Fruit fly (Drosophila melanogaster) whole organism, embryonic: ENCODE data around the gene CG7806.

Experiments
- Atf-2 ChIP-seq: fragments of 200-800 bp; sonication (Bioruptor generic); optimal IDR thresholded peaks from 2 replicates; lab custom pipeline; 2016; ENCODE audit warnings: missing biosample characterization, missing genetic modification characterization
- B-H2 ChIP-seq: fragments of 200-800 bp; sonication (Bioruptor generic); optimal IDR thresholded peaks from 2 replicates; lab custom pipeline; 2018; ENCODE audit warnings: missing biosample characterization, mild to moderate bottlenecking, missing genetic modification characterization
- CG10462 ChIP-seq: fragments of 200-800 bp; sonication (Bioruptor generic); optimal IDR thresholded peaks from 2 replicates; lab custom pipeline; 2016; ENCODE audit warnings: missing biosample characterization, missing genetic modification characterization
- CG12299 ChIP-seq: fragments of 200-800 bp; sonication (Bioruptor generic); optimal IDR thresholded peaks from 2 replicates; lab custom pipeline; 2018; ENCODE audit warnings: missing biosample characterization, mild to moderate bottlenecking, missing genetic modification characterization
- CG12769 ChIP-seq: fragments of 200-800 bp; sonication (Bioruptor generic); optimal IDR thresholded peaks from 2 replicates; lab custom pipeline; 2019; ENCODE audit warnings: missing biosample characterization, mild to moderate bottlenecking, missing genetic modification characterization, moderate library complexity
- CG1529 ChIP-seq: fragments of 200-800 bp; sonication (Bioruptor generic); optimal IDR thresholded peaks from 3 replicates; lab custom pipeline; 2018; ENCODE audit warnings: missing biosample characterization, missing genetic modification characterization
- CG16863 ChIP-seq: fragments of 200-800 bp; sonication (Bioruptor generic); optimal IDR thresholded peaks from 3 replicates; lab custom pipeline; 2016; ENCODE audit warnings: missing biosample characterization, missing genetic modification characterization
- CG17186 ChIP-seq: fragments of 200-800 bp; sonication (Bioruptor generic); optimal IDR thresholded peaks from 3 replicates; lab custom pipeline; 2017; ENCODE audit warnings: missing biosample characterization, missing genetic modification reagents, missing genetic modification characterization
- CG17912 ChIP-seq: fragments of 200-800 bp; sonication (Bioruptor generic); optimal IDR thresholded peaks from 2 replicates; lab custom pipeline; 2018; ENCODE audit warnings: missing biosample characterization, mild to moderate bottlenecking, missing genetic modification characterization
- CG2712 ChIP-seq: fragments of 200-800 bp; optimal IDR thresholded peaks from 3 replicates; lab custom pipeline; 2019; ENCODE audit warnings: missing biosample characterization, mild to moderate bottlenecking, missing genetic modification characterization, moderate library complexity
- CG2889 ChIP-seq: fragments of 200-800 bp; sonication (Bioruptor generic); IDR thresholded peaks from 3 replicates; pipeline ENCODE4 v1.3.6; 2022; ENCODE audit warnings: missing biosample characterization, missing genetic modification characterization
- CG3163 ChIP-seq: fragments of 200-800 bp; sonication (Bioruptor generic); optimal IDR thresholded peaks from 3 replicates; lab custom pipeline; 2016; ENCODE audit warnings: missing biosample characterization, missing genetic modification characterization
- CG3407 ChIP-seq: fragments of 200-800 bp; sonication (Bioruptor generic); optimal IDR thresholded peaks from 2 replicates; lab custom pipeline; 2018; ENCODE audit warnings: missing biosample characterization, mild to moderate bottlenecking, missing genetic modification characterization
- CG42726 ChIP-seq: fragments of 200-800 bp; sonication (Bioruptor generic); IDR thresholded peaks from 2 replicates; pipeline ENCODE4 v1.3.6; 2022; ENCODE audit warnings: missing biosample characterization, missing genetic modification characterization; ENCODE audit not compliant: partially characterized antibody
- CG4424 ChIP-seq: fragments of 200-800 bp; sonication (Bioruptor generic); optimal IDR thresholded peaks from 3 replicates; lab custom pipeline; 2016; ENCODE audit warnings: missing biosample characterization, missing genetic modification characterization
- CG4820 ChIP-seq: fragments of 200-800 bp; sonication (Bioruptor generic); optimal IDR thresholded peaks from 3 replicates; lab custom pipeline; 2016; ENCODE audit warnings: missing biosample characterization, missing genetic modification characterization
- CG6254 ChIP-seq: fragments of 200-800 bp; sonication (Bioruptor generic); optimal IDR thresholded peaks from 3 replicates; lab custom pipeline; 2017; ENCODE audit warnings: mild to moderate bottlenecking, missing biosample characterization, missing genetic modification reagents, missing genetic modification characterization
- CG6813 ChIP-seq: fragments of 200-800 bp; sonication (Bioruptor generic); optimal IDR thresholded peaks from 2 replicates; lab custom pipeline; 2017; ENCODE audit warnings: missing biosample characterization, missing genetic modification characterization, mild to moderate bottlenecking, moderate library complexity, missing genetic modification reagents
- CG7928 ChIP-seq: fragments of 200-800 bp; sonication (Bioruptor generic); optimal IDR thresholded peaks from 2 replicates; lab custom pipeline; 2017; ENCODE audit warnings: missing biosample characterization, mild to moderate bottlenecking, missing genetic modification characterization
- CG8388 ChIP-seq: fragments of 200-800 bp; sonication (Bioruptor generic); optimal IDR thresholded peaks from 2 replicates; lab custom pipeline; 2019; ENCODE audit warnings: missing biosample characterization, mild to moderate bottlenecking, missing genetic modification characterization, moderate library complexity
- CG9437 ChIP-seq: fragments of 200-800 bp; sonication (Bioruptor generic); optimal IDR thresholded peaks from 2 replicates; lab custom pipeline; 2018; ENCODE audit warnings: missing biosample characterization, mild to moderate bottlenecking, missing genetic modification characterization
- CG9876 ChIP-seq: fragments of 200-800 bp; sonication (Bioruptor generic); optimal IDR thresholded peaks from 2 replicates; lab custom pipeline; 2016; ENCODE audit warnings: missing biosample characterization, missing genetic modification characterization
- CHES-1-like ChIP-seq: fragments of 200-800 bp; sonication (Bioruptor generic); optimal IDR thresholded peaks from 2 replicates; lab custom pipeline; 2016; ENCODE audit warnings: missing biosample characterization, missing genetic modification characterization
- Dad ChIP-seq: fragments of 200-800 bp; sonication (Bioruptor generic); optimal IDR thresholded peaks from 3 replicates; lab custom pipeline; 2016; ENCODE audit warnings: missing biosample characterization, missing genetic modification characterization
- Doc3 ChIP-seq: fragments of 200-800 bp; sonication (Bioruptor generic); IDR thresholded peaks from 3 replicates; pipeline ENCODE4 v1.3.6; 2022; ENCODE audit warnings: missing biosample characterization, missing genetic modification characterization; ENCODE audit not compliant: partially characterized antibody
- Dp ChIP-seq: fragments of 200-800 bp; sonication (Bioruptor generic); optimal IDR thresholded peaks from 2 replicates; lab custom pipeline; 2018; ENCODE audit warnings: missing biosample characterization, mild to moderate bottlenecking, missing genetic modification characterization, moderate library complexity
- HLH3B ChIP-seq: fragments of 200-800 bp; sonication (Bioruptor generic); IDR thresholded peaks from 2 replicates; pipeline ENCODE4 v1.3.6; 2022; ENCODE audit warnings: missing biosample characterization, missing genetic modification characterization
- Hand ChIP-seq: fragments of 200-800 bp; sonication (Bioruptor generic); optimal IDR thresholded peaks from 2 replicates; lab custom pipeline; 2017; ENCODE audit warnings: mild to moderate bottlenecking, missing biosample characterization, missing genetic modification reagents, missing genetic modification characterization
- HmgZ ChIP-seq: fragments of 200-800 bp; sonication (Bioruptor generic); optimal IDR thresholded peaks from 2 replicates; lab custom pipeline; 2018; ENCODE audit warnings: missing biosample characterization, mild to moderate bottlenecking, missing genetic modification characterization
- Mes4 ChIP-seq: fragments of 200-800 bp; sonication (Bioruptor generic); optimal IDR thresholded peaks from 2 replicates; lab custom pipeline; 2016; ENCODE audit warnings: missing biosample characterization, missing genetic modification characterization
- Rx ChIP-seq: fragments of 200-800 bp; sonication (Bioruptor generic); IDR thresholded peaks from 2 replicates; pipeline ENCODE4 v1.3.6; 2022; ENCODE audit warnings: missing biosample characterization, missing genetic modification characterization
- Six4 ChIP-seq: fragments of 200-800 bp; sonication (Bioruptor generic); optimal IDR thresholded peaks from 2 replicates; lab custom pipeline; 2016; ENCODE audit warnings: missing biosample characterization, missing genetic modification characterization
- Sry-δ ChIP-seq: fragments of 200-800 bp; sonication (Bioruptor generic); optimal IDR thresholded peaks from 2 replicates; lab custom pipeline; 2016; ENCODE audit warnings: missing biosample characterization, missing genetic modification characterization
- Ssrp ChIP-seq: fragments of 200-800 bp; sonication (Bioruptor generic); optimal IDR thresholded peaks from 2 replicates; lab custom pipeline; 2018; ENCODE audit warnings: missing biosample characterization, mild to moderate bottlenecking, missing genetic modification characterization, moderate library complexity
- Trl ChIP-seq, 3 experiments: fragments of >200 bp in 2 of 3; fragments of 200-800 bp in 1 of 3; sonication (Bioruptor generic) in 1 of 3; optimal IDR thresholded peaks; 2 replicates in 1 of 3; 3 replicates in 2 of 3; lab custom pipeline; 2016 to 2017; ENCODE audit warnings: missing biosample characterization in 1 of 3, missing genetic modification characterization in 1 of 3
- al ChIP-seq: fragments of 200-800 bp; sonication (Bioruptor generic); IDR thresholded peaks from 2 replicates; pipeline ENCODE4 v1.3.6; 2022; ENCODE audit warnings: missing biosample characterization, missing genetic modification characterization
- btn ChIP-seq: fragments of 200-800 bp; sonication (Bioruptor generic); optimal IDR thresholded peaks from 2 replicates; lab custom pipeline; 2016; ENCODE audit warnings: missing biosample characterization, missing genetic modification characterization
- crol ChIP-seq: fragments of 200-800 bp; sonication (Bioruptor generic); IDR thresholded peaks from 2 replicates; pipeline ENCODE4 v1.3.6; 2022; ENCODE audit warnings: missing biosample characterization, missing genetic modification characterization
- dpn ChIP-seq, 2 experiments: fragments of 200-800 bp; sonication (Bioruptor generic); optimal IDR thresholded peaks; 3 replicates each; lab custom pipeline; 2016; ENCODE audit warnings: missing biosample characterization in 2 of 2, missing genetic modification characterization in 2 of 2
- hbn ChIP-seq: fragments of 200-800 bp; sonication (Bioruptor generic); IDR thresholded peaks from 2 replicates; pipeline ENCODE4 v1.3.6; 2022; ENCODE audit warnings: missing biosample characterization, missing genetic modification characterization; ENCODE audit not compliant: partially characterized antibody
- hth ChIP-seq: fragments of >200 bp; optimal IDR thresholded peaks from 2 replicates; lab custom pipeline; 2017; ENCODE audit warnings: inconsistent platforms
- insv ChIP-seq, 2 experiments: fragments of 200-800 bp; sonication (Bioruptor generic); optimal IDR thresholded peaks; 3 replicates each; lab custom pipeline; 2016 to 2018; ENCODE audit warnings: missing biosample characterization in 2 of 2, missing genetic modification characterization in 2 of 2
- klu ChIP-seq: fragments of 200-800 bp; sonication (Bioruptor generic); IDR thresholded peaks from 2 replicates; pipeline ENCODE4 v1.3.6; 2022; ENCODE audit warnings: missing biosample characterization, missing genetic modification characterization
- lilli ChIP-seq: fragments of 200-800 bp; sonication (Bioruptor generic); optimal IDR thresholded peaks from 3 replicates; lab custom pipeline; 2016; ENCODE audit warnings: missing biosample characterization, missing genetic modification characterization
- nau ChIP-seq: fragments of 200-800 bp; sonication (Bioruptor generic); optimal IDR thresholded peaks from 3 replicates; lab custom pipeline; 2017; ENCODE audit warnings: missing biosample characterization, mild to moderate bottlenecking, missing genetic modification characterization, missing genetic modification reagents
- otp ChIP-seq: fragments of 200-800 bp; sonication (Bioruptor generic); IDR thresholded peaks from 3 replicates; pipeline ENCODE4, ENCODE4 v1.3.6; 2022; ENCODE audit warnings: missing biosample characterization, missing genetic modification characterization
- pum ChIP-seq: fragments of 200-800 bp; sonication (Bioruptor generic); optimal IDR thresholded peaks from 2 replicates; lab custom pipeline; 2016; ENCODE audit warnings: missing biosample characterization, missing genetic modification characterization
- seq ChIP-seq: fragments of 200-800 bp; sonication (Bioruptor generic); IDR thresholded peaks from 2 replicates; pipeline ENCODE4 v1.3.6; 2022; ENCODE audit warnings: missing biosample characterization, missing genetic modification characterization
- tin ChIP-seq: fragments of 200-800 bp; sonication (Bioruptor generic); optimal IDR thresholded peaks from 3 replicates; lab custom pipeline; 2016; ENCODE audit warnings: missing biosample characterization, missing genetic modification characterization
- vnd ChIP-seq: fragments of 200-800 bp; sonication (Bioruptor generic); IDR thresholded peaks from 3 replicates; pipeline ENCODE4 v1.3.6; 2022; ENCODE audit warnings: missing biosample characterization, missing genetic modification characterization; ENCODE audit not compliant: partially characterized antibody
- wor ChIP-seq: fragments of 200-800 bp; sonication (Bioruptor generic); IDR thresholded peaks from 2 replicates; pipeline ENCODE4 v1.3.6; 2022; ENCODE audit warnings: missing biosample characterization, missing genetic modification characterization

The CG7806 gene

dm6 chr2L:8266145-8266544, 45.1 kb upstream of the CG7806 start (continued):
- TF ChIP-seq otp (GFP tag; lab: Robert Waterston, UW) (no peak), Dp (no peak), dpn (GFP tag; optimal IDR thresholded peaks at IDR 0.05; lab: Kevin White, UChicago) (peak in 1 of 2 experiments; percentile 56), CG16863 (GFP tag; lab: Kevin White, UChicago) (no peak), btn (GFP tag; lab: Kevin White, UChicago) (no peak), Doc3 (no peak), CG3163 (no peak), CG2889 (GFP tag; lab: Robert Waterston, UW) (no peak; the same call in 2 of the 3 replicates), Mes4 (no peak), CG4424 (GFP tag; lab: Kevin White, UChicago) (peak; percentile 43), HLH3B (GFP tag; lab: Robert Waterston, UW) (peak; percentile 54), lilli (no peak), hth (lab: Kevin White, UChicago) (no peak), CG1529 (GFP tag; lab: Kevin White, UChicago) (peak; percentile 6), insv (GFP tag; optimal IDR thresholded peaks at IDR 0.05; lab: Kevin White, UChicago) (no peak), CHES-1-like (GFP tag; lab: Kevin White, UChicago) (no peak), CG17912 (GFP tag; lab: Kevin White, UChicago) (no peak), CG6813 (GFP tag; lab: Kevin White, UChicago) (peak; percentile 36), klu (GFP tag; lab: Robert Waterston, UW) (0 out of 2 replicates have a peak, but pooled peaks have one; percentile 25), seq (GFP tag; lab: Robert Waterston, UW) (peak; percentile 66), CG10462 (GFP tag; lab: Kevin White, UChicago) (no peak), CG42726 (no peak), tin (GFP tag; lab: Kevin White, UChicago) (peak; percentile 9), CG12769 (no peak), wor (0 out of 2 replicates have a peak, but pooled peaks have one; percentile 24), Ssrp (tag; lab: Kevin White, UChicago) (peak; percentile 72), CG9437 (GFP tag; lab: Kevin White, UChicago) (peak; percentile 59), Sry-δ (GFP tag; lab: Kevin White, UChicago) (no peak), Hand (no peak), CG12299 (tag; lab: Kevin White, UChicago) (no peak), hbn (GFP tag; lab: Robert Waterston, UW) (no peak), CG7928 (GFP tag; lab: Kevin White, UChicago) (no peak), CG6254 (GFP tag; lab: Kevin White, UChicago) (peak; percentile 24), CG2712 (peak; percentile 73), CG3407 (GFP tag; lab: Kevin White, UChicago) (peak; percentile 31), Atf-2 (no peak), Trl (optimal IDR thresholded peaks at IDR 0.05; lab: Kevin White, UChicago) (no peak), Trl (GFP tag; optimal IDR thresholded peaks at IDR 0.05; lab: Kevin White, UChicago) (no peak), CG8388 (GFP tag; lab: Kevin White, UChicago) (peak; percentile 69), al (no peak), vnd (GFP tag; lab: Robert Waterston, UW) (no peak), HmgZ (tag; lab: Kevin White, UChicago) (peak; percentile 9), CG4820 (GFP tag; lab: Kevin White, UChicago) (peak; percentile 29), pum (GFP tag; lab: Kevin White, UChicago) (no peak), Dad (GFP tag; lab: Kevin White, UChicago) (no peak), CG9876 (GFP tag; lab: Kevin White, UChicago) (no peak), nau (GFP tag; lab: Kevin White, UChicago) (peak; percentile 63), B-H2 (GFP tag; lab: Kevin White, UChicago) (no peak), Rx (GFP tag; lab: Robert Waterston, UW) (no peak), crol (GFP tag; lab: Robert Waterston, UW) (no peak), Six4 (GFP tag; lab: Kevin White, UChicago) (peak; percentile 30), CG17186 (GFP tag; lab: Kevin White, UChicago) (no peak)
